Fruit fly (Drosophila melanogaster) whole organism, wandering third instar larva: ENCODE measurements around the gene ng1.

Source experiments
- Abd-B ChIP-seq: fragments of >200 bp; optimal IDR thresholded peaks from 2 replicates; lab custom pipeline; 2017; ENCODE audit warnings: missing biosample characterization, missing genetic modification characterization
- CG32264 ChIP-seq: fragments of 200-800 bp; sonication (Bioruptor generic); optimal IDR thresholded peaks from 2 replicates; lab custom pipeline; 2016; ENCODE audit warnings: missing biosample characterization, missing genetic modification characterization
- CG9705 ChIP-seq: fragments of 200-800 bp; sonication (Bioruptor generic); optimal IDR thresholded peaks from 2 replicates; lab custom pipeline; 2018; ENCODE audit warnings: missing biosample characterization, mild to moderate bottlenecking, missing genetic modification characterization
- CrebA ChIP-seq: fragments of 200-800 bp; sonication (Bioruptor generic); optimal IDR thresholded peaks from 2 replicates; lab custom pipeline; 2016; ENCODE audit warnings: missing biosample characterization, mild to moderate bottlenecking, missing genetic modification characterization, borderline replicate concordance
- Dfd ChIP-seq: fragments of >200 bp; optimal IDR thresholded peaks from 2 replicates; lab custom pipeline; 2017; ENCODE audit warnings: missing biosample characterization, missing genetic modification characterization
- Dif ChIP-seq: fragments of 200-275, 200-300 bp; sonication (Bioruptor generic); optimal IDR thresholded peaks from 2 replicates; lab custom pipeline; 2018; ENCODE audit warnings: missing biosample characterization, missing genetic modification characterization; ENCODE audit not compliant: partially characterized antibody
- GATAd ChIP-seq: sonication (Bioruptor generic); optimal IDR thresholded peaks from 2 replicates; lab custom pipeline; 2016; ENCODE audit warnings: missing biosample characterization, missing genetic modification characterization
- HLH106 ChIP-seq: fragments of 200-800 bp; optimal IDR thresholded peaks from 3 replicates; lab custom pipeline; 2019; ENCODE audit warnings: missing biosample characterization, mild to moderate bottlenecking, missing genetic modification characterization, moderate library complexity
- Hnf4 ChIP-seq: fragments of 200-800 bp; sonication (Bioruptor generic); optimal IDR thresholded peaks from 2 replicates; lab custom pipeline; 2016; ENCODE audit warnings: missing biosample characterization, mild to moderate bottlenecking, missing genetic modification characterization
- Hr78 ChIP-seq: fragments of >200 bp; optimal IDR thresholded peaks from 2 replicates; lab custom pipeline; 2017; ENCODE audit warnings: missing biosample characterization, missing genetic modification characterization
- Hr83 ChIP-seq: fragments of 200-300 bp; sonication (Bioruptor generic); optimal IDR thresholded peaks from 2 replicates; lab custom pipeline; 2016; ENCODE audit warnings: missing biosample characterization, mild to moderate bottlenecking, missing genetic modification characterization, moderate library complexity; ENCODE audit not compliant: poor library complexity, severe bottlenecking
- Jra ChIP-seq: sonication (Bioruptor generic); optimal IDR thresholded peaks from 2 replicates; lab custom pipeline; 2016; ENCODE audit warnings: missing biosample characterization, missing genetic modification characterization
- Mio ChIP-seq: sonication (Bioruptor generic); optimal IDR thresholded peaks from 2 replicates; lab custom pipeline; 2016; ENCODE audit warnings: missing biosample characterization, missing genetic modification characterization
- Myc ChIP-seq: fragments of >200 bp; optimal IDR thresholded peaks from 2 replicates; lab custom pipeline; 2017
- N ChIP-seq: fragments of >200 bp; optimal IDR thresholded peaks from 2 replicates; lab custom pipeline; 2018; ENCODE audit warnings: missing biosample characterization, missing external identifiers, missing genetic modification characterization
- OdsH ChIP-seq: fragments of 200-800 bp; sonication (Bioruptor generic); optimal IDR thresholded peaks from 2 replicates; lab custom pipeline; 2016; ENCODE audit warnings: missing biosample characterization, mild to moderate bottlenecking, missing genetic modification characterization
- Rel ChIP-seq, 2 experiments: fragments of 200-800 bp; sonication (Bioruptor generic) in 1 of 2; optimal IDR thresholded peaks; 2 replicates in 1 of 2; 3 replicates in 1 of 2; lab custom pipeline; 2016 to 2019; ENCODE audit warnings: mild to moderate bottlenecking in 2 of 2, missing biosample characterization in 2 of 2, missing genetic modification characterization in 2 of 2, moderate library complexity in 1 of 2
- Sp1 ChIP-seq: fragments of 200-800 bp; sonication (Bioruptor generic); optimal IDR thresholded peaks from 3 replicates; lab custom pipeline; 2019; ENCODE audit warnings: missing biosample characterization, mild to moderate bottlenecking, missing genetic modification characterization, moderate library complexity
- Vsx2 ChIP-seq: fragments of 200-300, 225-300 bp; sonication (Bioruptor generic); optimal IDR thresholded peaks from 2 replicates; lab custom pipeline; 2018; ENCODE audit warnings: missing biosample characterization, missing genetic modification characterization; ENCODE audit not compliant: partially characterized antibody
- br ChIP-seq: fragments of 200-800 bp; sonication (Bioruptor generic); optimal IDR thresholded peaks from 2 replicates; lab custom pipeline; 2016; ENCODE audit warnings: missing biosample characterization, missing genetic modification characterization
- brk ChIP-seq: fragments of 200-800 bp; sonication (Bioruptor generic); optimal IDR thresholded peaks from 2 replicates; lab custom pipeline; 2016; ENCODE audit warnings: missing biosample characterization, mild to moderate bottlenecking, missing genetic modification characterization
- dl ChIP-seq, 2 experiments: fragments of 175-275, 200-275 bp in 1 of 2; fragments of 200-275 bp in 1 of 2; sonication (Bioruptor generic); optimal IDR thresholded peaks; lab custom pipeline; 2018; ENCODE audit warnings: mild to moderate bottlenecking in 2 of 2, missing biosample characterization in 2 of 2, missing genetic modification characterization in 2 of 2, moderate library complexity in 2 of 2; ENCODE audit not compliant: partially characterized antibody in 2 of 2, insufficient read depth in 1 of 2
- dmrt93B ChIP-seq: fragments of 200-800 bp; sonication (Bioruptor generic); optimal IDR thresholded peaks from 2 replicates; lab custom pipeline; 2018; ENCODE audit warnings: missing biosample characterization, mild to moderate bottlenecking, missing genetic modification characterization
- dsf ChIP-seq: sonication (Bioruptor generic); optimal IDR thresholded peaks from 2 replicates; lab custom pipeline; 2016; ENCODE audit warnings: missing biosample characterization, missing genetic modification characterization, borderline replicate concordance
- ey ChIP-seq: fragments of 200-800 bp; sonication (Bioruptor generic); optimal IDR thresholded peaks from 2 replicates; lab custom pipeline; 2016; ENCODE audit warnings: missing biosample characterization, missing genetic modification characterization
- foxo ChIP-seq, 2 experiments: fragments of 200-800 bp; sonication (Bioruptor generic); optimal IDR thresholded peaks; 2 replicates in 1 of 2; 3 replicates in 1 of 2; lab custom pipeline; 2016 to 2017; ENCODE audit warnings: missing biosample characterization in 2 of 2, missing genetic modification characterization in 2 of 2
- fru ChIP-seq: fragments of 200-800 bp; sonication (Bioruptor generic); optimal IDR thresholded peaks from 3 replicates; lab custom pipeline; 2016; ENCODE audit warnings: missing biosample characterization, mild to moderate bottlenecking, missing genetic modification characterization
- h ChIP-seq: fragments of 200-800 bp; sonication (Bioruptor generic); optimal IDR thresholded peaks from 3 replicates; lab custom pipeline; 2016; ENCODE audit warnings: missing biosample characterization, mild to moderate bottlenecking, missing genetic modification characterization
- jim ChIP-seq: fragments of 175-275, 200-325 bp; sonication (Bioruptor generic); optimal IDR thresholded peaks from 2 replicates; lab custom pipeline; 2016; ENCODE audit warnings: missing biosample characterization, mild to moderate bottlenecking, missing genetic modification characterization
- lola ChIP-seq: fragments of >200 bp; optimal IDR thresholded peaks from 2 replicates; lab custom pipeline; 2017; ENCODE audit warnings: missing biosample characterization, missing genetic modification characterization
- pan ChIP-seq: fragments of >200 bp; optimal IDR thresholded peaks from 2 replicates; lab custom pipeline; 2017
- psq ChIP-seq: fragments of 200-800 bp; sonication (Bioruptor generic); optimal IDR thresholded peaks from 3 replicates; lab custom pipeline; 2017; ENCODE audit warnings: missing biosample characterization, mild to moderate bottlenecking, missing genetic modification characterization, moderate library complexity
- rgr ChIP-seq: fragments of 200-800 bp; sonication (Bioruptor generic); optimal IDR thresholded peaks from 3 replicates; lab custom pipeline; 2016; ENCODE audit warnings: missing biosample characterization, mild to moderate bottlenecking, missing genetic modification characterization
- sage ChIP-seq: fragments of 200-800 bp; sonication (Bioruptor generic); optimal IDR thresholded peaks from 2 replicates; lab custom pipeline; 2016; ENCODE audit warnings: missing biosample characterization, mild to moderate bottlenecking, missing genetic modification characterization
- sv ChIP-seq: fragments of 200-800 bp; sonication (Bioruptor generic); optimal IDR thresholded peaks from 3 replicates; lab custom pipeline; 2016; ENCODE audit warnings: missing biosample characterization, missing genetic modification characterization
- tai ChIP-seq: sonication (Bioruptor generic); optimal IDR thresholded peaks from 2 replicates; lab custom pipeline; 2016; ENCODE audit warnings: missing biosample characterization, missing genetic modification characterization
- usp ChIP-seq: fragments of >200 bp; optimal IDR thresholded peaks from 2 replicates; lab custom pipeline; 2017; ENCODE audit warnings: missing biosample characterization, missing genetic modification characterization
- woc ChIP-seq: sonication (Bioruptor generic); optimal IDR thresholded peaks from 2 replicates; lab custom pipeline; 2016; ENCODE audit warnings: missing biosample characterization, mild to moderate bottlenecking, missing genetic modification characterization

The ng1 gene

dm6 chrX:3241984-3242462 lies at the start of gene ng1, which contains the start of gene ng3:
ng1 (plus strand) TSS chrX:3242412.
ng3 (minus strand) TSS chrX:3242084.
- TF ChIP-seq sv (GFP tag; lab: Kevin White, UChicago) (no peak), h (GFP tag; lab: Kevin White, UChicago) (no peak), Sp1 (GFP tag; lab: Kevin White, UChicago) (no peak), psq (GFP tag; lab: Kevin White, UChicago) (no peak), GATAd (no peak), lola (GFP tag; lab: Kevin White, UChicago) (no peak), CG32264 (GFP tag; lab: Kevin White, UChicago) (no peak), Mio (no peak), OdsH (GFP tag; lab: Kevin White, UChicago) (no peak), HLH106 (tag; lab: Kevin White, UChicago) (no peak), Dfd (GFP tag; lab: Kevin White, UChicago) (no peak), CrebA (GFP tag; lab: Kevin White, UChicago) (no peak), Hr78 (GFP tag; lab: Kevin White, UChicago) (no peak), tai (no peak), Dif (no peak), rgr (GFP tag; lab: Kevin White, UChicago) (no peak), brk (GFP tag; lab: Kevin White, UChicago) (no peak)
- TF ChIP-seq, all 38 proteins: peak for 0

- TF ChIP-seq CG32264 (GFP tag; lab: Kevin White, UChicago): no peak
- peak; percentile 59 for TF ChIP-seq Dfd (GFP tag; lab: Kevin White, UChicago)
- TF ChIP-seq OdsH (GFP tag; lab: Kevin White, UChicago): no peak
- no peak for TF ChIP-seq br (GFP tag; lab: Kevin White, UChicago)
- TF ChIP-seq dsf: no peak
- TF ChIP-seq fru (GFP tag; lab: Kevin White, UChicago): no peak
- no peak for TF ChIP-seq CrebA (GFP tag; lab: Kevin White, UChicago)
- TF ChIP-seq sv (GFP tag; lab: Kevin White, UChicago): no peak
- no peak for TF ChIP-seq brk (GFP tag; lab: Kevin White, UChicago)
- TF ChIP-seq, all 38 proteins: peak for 1
Observed at dm6 chrX:3193774-3194173, 48.4 kb upstream of the ng1 start.

dm6 chrX:3205887-3206794 lies 36.1 kb upstream of the ng1 start:
- TF ChIP-seq Sp1 (GFP tag; lab: Kevin White, UChicago) (peak; percentile 18), sv (GFP tag; lab: Kevin White, UChicago) (peak; percentile 59), Rel (GFP tag; optimal IDR thresholded peaks at IDR 0.05; lab: Kevin White, UChicago) (no peak), Rel (tag; optimal IDR thresholded peaks at IDR 0.05; lab: Kevin White, UChicago) (no peak), Jra (no peak), brk (GFP tag; lab: Kevin White, UChicago) (no peak), CrebA (GFP tag; lab: Kevin White, UChicago) (no peak), usp (GFP tag; lab: Kevin White, UChicago) (no peak), CG9705 (GFP tag; lab: Kevin White, UChicago) (no peak), foxo (GFP tag; optimal IDR thresholded peaks at IDR 0.05; lab: Kevin White, UChicago) (peak in 1 of 2 experiments; percentile 73), Vsx2 (GFP tag; lab: Kevin White, UChicago) (no peak), rgr (GFP tag; lab: Kevin White, UChicago) (peak; percentile 55), dsf (no peak), sage (GFP tag; lab: Kevin White, UChicago) (no peak), psq (GFP tag; lab: Kevin White, UChicago) (peak; percentile 20), CG32264 (GFP tag; lab: Kevin White, UChicago) (no peak), Dfd (GFP tag; lab: Kevin White, UChicago) (no peak), pan (no peak), Hr83 (GFP tag; lab: Kevin White, UChicago) (no peak), OdsH (GFP tag; lab: Kevin White, UChicago) (peak; percentile 49), ey (peak; percentile 54), fru (GFP tag; lab: Kevin White, UChicago) (peak; percentile 72), Abd-B (GFP tag; lab: Kevin White, UChicago) (no peak), tai (no peak), N (GFP tag; lab: Kevin White, UChicago) (no peak), GATAd (no peak), dmrt93B (GFP tag; lab: Kevin White, UChicago) (peak; percentile 13), Mio (no peak), jim (GFP tag; lab: Kevin White, UChicago) (no peak), Hr78 (GFP tag; lab: Kevin White, UChicago) (no peak), HLH106 (tag; lab: Kevin White, UChicago) (peak; percentile 7), dl (GFP tag; optimal IDR thresholded peaks at IDR 0.05; lab: Kevin White, UChicago; ENCODE audit: insufficient read depth in 1 of 2, partially characterized antibody in 2 of 2) (no peak), woc (peak; percentile 28), lola (GFP tag; lab: Kevin White, UChicago) (no peak), br (GFP tag; lab: Kevin White, UChicago) (peak; percentile 35), h (GFP tag; lab: Kevin White, UChicago) (peak; percentile 63), Myc (lab: Kevin White, UChicago) (no peak), Hnf4 (GFP tag; lab: Kevin White, UChicago) (no peak), Dif (no peak)
- TF ChIP-seq, all 38 proteins: peak for 13
